Fruit fly (Drosophila melanogaster): ENCODE measurements around the gene CG11327.
A peak's percentile ranks its signal among the peaks of the same experiment; 100 is the strongest.

CG11327 gene

DNA sequence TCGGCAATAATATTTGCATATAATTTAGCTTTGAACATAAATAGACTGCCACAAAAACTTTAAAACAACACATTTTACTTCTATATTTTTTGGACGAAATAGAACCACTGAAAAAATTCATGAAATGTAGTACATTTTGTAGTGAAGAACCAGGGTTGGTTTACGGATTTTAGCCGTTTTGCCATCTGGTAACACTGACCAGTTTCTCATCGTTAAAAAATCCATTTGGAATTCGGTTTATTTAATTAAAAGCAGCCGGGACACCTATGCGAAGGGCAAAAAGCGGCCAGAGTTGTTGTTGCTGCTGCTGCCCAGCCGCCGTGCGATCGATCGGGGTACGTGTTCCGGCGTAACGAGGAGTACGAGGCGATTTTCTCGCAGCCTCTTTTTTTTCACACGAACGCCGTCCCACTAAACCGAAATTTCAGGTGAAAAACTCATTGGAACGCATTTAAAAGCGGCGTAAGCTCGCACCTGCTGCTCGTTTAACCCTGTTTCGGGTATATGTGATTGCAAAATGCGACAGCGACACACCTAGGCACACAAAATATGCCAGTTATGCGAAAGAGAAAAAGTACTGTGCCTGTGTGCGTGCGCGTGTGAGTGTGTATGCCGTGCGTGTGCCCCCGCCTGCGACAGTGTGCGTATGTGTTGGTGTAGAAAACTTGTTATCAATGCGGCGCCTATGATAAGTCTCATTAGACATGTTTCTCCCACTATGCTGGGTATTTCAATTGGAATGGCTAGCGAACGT is 37.4 kb upstream of the CG11327 start, which contains the start of gene Liprin-alpha (continued):
- no peak for TF ChIP-seq slbo (GFP tag; IDR thresholded peaks at IDR 0.05)
- no peak for TF ChIP-seq CG4328 (GFP tag; optimal IDR thresholded peaks at IDR 0.05)
- no peak for TF ChIP-seq tap (tag; optimal IDR thresholded peaks at IDR 0.05)
- no peak for TF ChIP-seq CG6254 (GFP tag; optimal IDR thresholded peaks at IDR 0.05)
- 0 out of 2 replicates have a peak, but pooled peaks have one; percentile 19 for TF ChIP-seq ato (GFP tag; IDR thresholded peaks at IDR 0.05; ENCODE audit: partially characterized antibody)
- no peak for TF ChIP-seq corto (GFP tag; optimal IDR thresholded peaks at IDR 0.05)
- no peak for TF ChIP-seq CG7271 (tag; optimal IDR thresholded peaks at IDR 0.05)
- peak; percentile 80 for TF ChIP-seq CG4617 (GFP tag; optimal IDR thresholded peaks at IDR 0.05; ENCODE audit: borderline replicate concordance)
- TF ChIP-seq GATAe (GFP tag; conservative IDR thresholded peaks at IDR 0.05): peak; percentile 80
- no peak for TF ChIP-seq CG2120 (GFP tag; optimal IDR thresholded peaks at IDR 0.05)
- peak; percentile 44; the same call in 1 of the 2 replicates for TF ChIP-seq bbx (GFP tag; IDR thresholded peaks at IDR 0.05; ENCODE audit: partially characterized antibody)
- TF ChIP-seq CG15479 (GFP tag; optimal IDR thresholded peaks at IDR 0.05): peak; percentile 82
- TF ChIP-seq scrt (GFP tag; optimal IDR thresholded peaks at IDR 0.05): no peak
- no peak for TF ChIP-seq CG18011 (GFP tag; optimal IDR thresholded peaks at IDR 0.05)
- peak in 1 of 3 experiments; percentile 73 for TF ChIP-seq Stat92E (GFP tag; optimal IDR thresholded peaks at IDR 0.05)
- no peak for TF ChIP-seq Hr51 (GFP tag; optimal IDR thresholded peaks at IDR 0.05)
- TF ChIP-seq chinmo (GFP tag; IDR thresholded peaks at IDR 0.05; ENCODE audit: partially characterized antibody): peak; percentile 89
- no peak for TF ChIP-seq Elba2 (GFP tag; optimal IDR thresholded peaks at IDR 0.05)
- no peak for TF ChIP-seq CrebB (tag; optimal IDR thresholded peaks at IDR 0.05)
- no peak for TF ChIP-seq trem (tag; optimal IDR thresholded peaks at IDR 0.05)
- no peak for TF ChIP-seq CG2116 (GFP tag; optimal IDR thresholded peaks at IDR 0.05)
- no peak for TF ChIP-seq so (GFP tag; IDR thresholded peaks at IDR 0.05)
- TF ChIP-seq toy (GFP tag; IDR thresholded peaks at IDR 0.05): no peak
- TF ChIP-seq CG34422 (GFP tag; IDR thresholded peaks at IDR 0.05): peak; percentile 72; the same call in 2 of the 3 replicates
- no peak for TF ChIP-seq mam (GFP tag; optimal IDR thresholded peaks at IDR 0.05)
- peak in 1 of 2 experiments; percentile 57 for TF ChIP-seq Hr78 (GFP tag; optimal IDR thresholded peaks at IDR 0.05)
- peak; percentile 36 for TF ChIP-seq pzg (GFP tag; optimal IDR thresholded peaks at IDR 0.05)
- TF ChIP-seq D (optimal IDR thresholded peaks at IDR 0.05): peak; percentile 84
- no peak for TF ChIP-seq D (GFP tag; optimal IDR thresholded peaks at IDR 0.05)
- peak in 1 of 3 experiments; percentile 66 for TF ChIP-seq lola (GFP tag; optimal IDR thresholded peaks at IDR 0.05)
- no peak for TF ChIP-seq nerfin-2 (GFP tag; IDR thresholded peaks at IDR 0.05; ENCODE audit: partially characterized antibody)
- TF ChIP-seq CG14050 (GFP tag; IDR thresholded peaks at IDR 0.05): no peak
- TF ChIP-seq CG7928 (GFP tag; optimal IDR thresholded peaks at IDR 0.05): peak; percentile 86
- no peak for TF ChIP-seq repo (GFP tag; optimal IDR thresholded peaks at IDR 0.05)
- TF ChIP-seq Atf6 (GFP tag; IDR thresholded peaks at IDR 0.05): no peak
- TF ChIP-seq YL-1 (GFP tag; optimal IDR thresholded peaks at IDR 0.05): peak; percentile 86
- TF ChIP-seq Ets97D (GFP tag; optimal IDR thresholded peaks at IDR 0.05): peak; percentile 8
- TF ChIP-seq ind (GFP tag; optimal IDR thresholded peaks at IDR 0.05): no peak
- peak; percentile 41 for TF ChIP-seq Sin3A (optimal IDR thresholded peaks at IDR 0.05)
- TF ChIP-seq Xbp1 (GFP tag; optimal IDR thresholded peaks at IDR 0.05): no peak
- no peak for TF ChIP-seq Hand (GFP tag; optimal IDR thresholded peaks at IDR 0.05)
- TF ChIP-seq CG10543 (GFP tag; optimal IDR thresholded peaks at IDR 0.05): peak; percentile 25
- no peak for TF ChIP-seq CG5953 (GFP tag; IDR thresholded peaks at IDR 0.05)
- no peak for TF ChIP-seq CG17361 (GFP tag; IDR thresholded peaks at IDR 0.05)
- peak; percentile 99 for TF ChIP-seq sd (tag; optimal IDR thresholded peaks at IDR 0.05)
- TF ChIP-seq sens (GFP tag): peak; percentile 43
- TF ChIP-seq Rfx (GFP tag; IDR thresholded peaks at IDR 0.05): no peak
- peak; percentile 96 for TF ChIP-seq CG6175 (GFP tag; IDR thresholded peaks at IDR 0.05)

Data from whole organism, embryonic.